Fruit fly (Drosophila melanogaster) whole organism, prepupa: ENCODE results near the gene PGRP-LA.

Experiments
- Blimp-1 ChIP-seq: fragments of 200-800 bp; sonication (Bioruptor generic); optimal IDR thresholded peaks from 3 replicates; lab custom pipeline; 2017; ENCODE audit warnings: missing biosample characterization, missing genetic modification characterization, mild to moderate bottlenecking, moderate library complexity, missing genetic modification reagents
- CG10631 ChIP-seq: fragments of 200-800 bp; sonication (Bioruptor generic); optimal IDR thresholded peaks from 2 replicates; lab custom pipeline; 2016; ENCODE audit warnings: missing biosample characterization, missing genetic modification characterization
- CG11762 ChIP-seq: fragments of 200-800 bp; sonication (Bioruptor generic); optimal IDR thresholded peaks from 3 replicates; lab custom pipeline; 2016; ENCODE audit warnings: missing biosample characterization, missing genetic modification characterization; ENCODE audit not compliant: insufficient read depth
- CG11902 ChIP-seq: fragments of 200-800 bp; sonication (Bioruptor generic); optimal IDR thresholded peaks from 3 replicates; lab custom pipeline; 2016; ENCODE audit warnings: missing biosample characterization, missing genetic modification characterization
- CG15336 ChIP-seq: fragments of 200-800 bp; sonication (Bioruptor generic); IDR thresholded peaks from 2 replicates; pipeline ENCODE4 v1.3.6; 2022; ENCODE audit warnings: missing biosample characterization, missing genetic modification characterization
- CG1621 ChIP-seq: fragments of 200-800 bp; sonication (Bioruptor generic); optimal IDR thresholded peaks from 3 replicates; lab custom pipeline; 2018; ENCODE audit warnings: missing biosample characterization, mild to moderate bottlenecking, missing genetic modification characterization
- CG16779 ChIP-seq: fragments of 200-800 bp; sonication (Bioruptor generic); optimal IDR thresholded peaks from 3 replicates; lab custom pipeline; 2017; ENCODE audit warnings: missing biosample characterization, mild to moderate bottlenecking, missing genetic modification characterization
- CG3032 ChIP-seq: fragments of 200-800 bp; optimal IDR thresholded peaks from 2 replicates; lab custom pipeline; 2019; ENCODE audit warnings: missing biosample characterization, mild to moderate bottlenecking, missing genetic modification characterization, moderate library complexity
- CG31627 ChIP-seq: fragments of 200-800 bp; sonication (Bioruptor generic); optimal IDR thresholded peaks from 3 replicates; lab custom pipeline; 2016; ENCODE audit warnings: missing biosample characterization, missing genetic modification characterization
- CG32006 ChIP-seq: fragments of 200-800 bp; sonication (Bioruptor generic); optimal IDR thresholded peaks from 3 replicates; lab custom pipeline; 2017; ENCODE audit warnings: missing biosample characterization, mild to moderate bottlenecking, missing genetic modification characterization
- CG3919 ChIP-seq: fragments of 200-800 bp; sonication (Bioruptor generic); optimal IDR thresholded peaks from 3 replicates; lab custom pipeline; 2016; ENCODE audit warnings: missing biosample characterization, missing genetic modification characterization
- CG6163 ChIP-seq: fragments of 200-800 bp; sonication (Bioruptor generic); IDR thresholded peaks from 3 replicates; pipeline ENCODE4 v1.3.6; 2022; ENCODE audit warnings: missing biosample characterization, missing genetic modification characterization
- CG6276 ChIP-seq: fragments of 200-800 bp; sonication (Bioruptor generic); optimal IDR thresholded peaks from 2 replicates; lab custom pipeline; 2017; ENCODE audit warnings: missing biosample characterization, mild to moderate bottlenecking, missing genetic modification characterization
- CG6792 ChIP-seq: fragments of 200-800 bp; sonication (Bioruptor generic); optimal IDR thresholded peaks from 3 replicates; lab custom pipeline; 2016; ENCODE audit warnings: missing biosample characterization, missing genetic modification characterization
- CG6808 ChIP-seq: fragments of 200-800 bp; sonication (Bioruptor generic); optimal IDR thresholded peaks from 3 replicates; lab custom pipeline; 2017; ENCODE audit warnings: missing biosample characterization, missing genetic modification characterization, mild to moderate bottlenecking, moderate library complexity, missing genetic modification reagents
- CG6854 ChIP-seq: fragments of 200-800 bp; sonication (Bioruptor generic); optimal IDR thresholded peaks from 2 replicates; lab custom pipeline; 2017; ENCODE audit warnings: missing biosample characterization, mild to moderate bottlenecking, missing genetic modification characterization
- CG7368 ChIP-seq: fragments of 200-800 bp; sonication (Bioruptor generic); optimal IDR thresholded peaks from 3 replicates; lab custom pipeline; 2016; ENCODE audit warnings: missing biosample characterization, missing genetic modification characterization
- CG8632 ChIP-seq: fragments of 200-800 bp; sonication (Bioruptor generic); optimal IDR thresholded peaks from 3 replicates; lab custom pipeline; 2016; ENCODE audit warnings: missing biosample characterization, missing genetic modification characterization
- CG9139 ChIP-seq: fragments of 200-800 bp; sonication (Bioruptor generic); optimal IDR thresholded peaks from 3 replicates; lab custom pipeline; 2017; ENCODE audit warnings: missing biosample characterization, mild to moderate bottlenecking, missing genetic modification characterization
- Eip78C ChIP-seq: fragments of 200-800 bp; sonication (Bioruptor generic); peaks from one replicate; lab custom pipeline; 2016; ENCODE audit warnings: missing biosample characterization, missing genetic modification characterization
- Eip93F ChIP-seq: fragments of 200-800 bp; sonication (Bioruptor generic); optimal IDR thresholded peaks from 2 replicates; lab custom pipeline; 2016; ENCODE audit warnings: missing biosample characterization, mild to moderate bottlenecking, missing genetic modification characterization
- Gug ChIP-seq: fragments of 200-800 bp; sonication (Bioruptor generic); IDR thresholded peaks from 2 replicates; pipeline ENCODE4 v1.3.6; 2022; ENCODE audit warnings: missing biosample characterization, missing genetic modification characterization
- Hr38 ChIP-seq: sonication (Bioruptor generic); optimal IDR thresholded peaks from 2 replicates; lab custom pipeline; 2016; ENCODE audit warnings: missing biosample characterization, missing genetic modification characterization
- Lpt ChIP-seq: fragments of 200-800 bp; sonication (Bioruptor generic); optimal IDR thresholded peaks from 3 replicates; lab custom pipeline; 2016; ENCODE audit warnings: missing biosample characterization, missing genetic modification characterization
- Met ChIP-seq: fragments of 200-800 bp; sonication (Bioruptor generic); optimal IDR thresholded peaks from 3 replicates; lab custom pipeline; 2016; ENCODE audit warnings: missing biosample characterization, missing genetic modification characterization
- OdsH ChIP-seq: fragments of 200-800 bp; sonication (Bioruptor generic); optimal IDR thresholded peaks from 3 replicates; lab custom pipeline; 2016; ENCODE audit warnings: missing biosample characterization, missing genetic modification characterization
- Smox ChIP-seq: fragments of 200-800 bp; sonication (Bioruptor generic); optimal IDR thresholded peaks from 3 replicates; lab custom pipeline; 2016; ENCODE audit warnings: missing biosample characterization, missing genetic modification characterization
- Sox14 ChIP-seq: fragments of 200-800 bp; sonication (Bioruptor generic); optimal IDR thresholded peaks from 3 replicates; lab custom pipeline; 2016; ENCODE audit warnings: missing biosample characterization, missing genetic modification characterization
- Sox15 ChIP-seq: fragments of 200-800 bp; sonication (Bioruptor generic); optimal IDR thresholded peaks from 3 replicates; lab custom pipeline; 2016; ENCODE audit warnings: missing biosample characterization, missing genetic modification characterization
- acj6 ChIP-seq: fragments of 200-800 bp; sonication (Bioruptor generic); optimal IDR thresholded peaks from 3 replicates; lab custom pipeline; 2016; ENCODE audit warnings: missing biosample characterization, missing genetic modification characterization
- dac ChIP-seq: fragments of 200-800 bp; sonication (Bioruptor generic); optimal IDR thresholded peaks from 2 replicates; lab custom pipeline; 2017; ENCODE audit warnings: missing biosample characterization, mild to moderate bottlenecking, missing genetic modification characterization
- eg ChIP-seq: fragments of 200-800 bp; sonication (Bioruptor generic); IDR thresholded peaks from 3 replicates; pipeline ENCODE4 v1.3.6; 2022; ENCODE audit warnings: missing biosample characterization, missing genetic modification characterization
- esn ChIP-seq: fragments of 200-800 bp; sonication (Bioruptor generic); optimal IDR thresholded peaks from 2 replicates; lab custom pipeline; 2016; ENCODE audit warnings: missing biosample characterization, mild to moderate bottlenecking, missing genetic modification characterization, moderate library complexity
- fd59A ChIP-seq: fragments of 200-800 bp; sonication (Bioruptor generic); optimal IDR thresholded peaks from 2 replicates; lab custom pipeline; 2017; ENCODE audit warnings: missing biosample characterization, mild to moderate bottlenecking, missing genetic modification characterization, missing genetic modification reagents
- fd85E ChIP-seq: fragments of 200-800 bp; sonication (Bioruptor generic); optimal IDR thresholded peaks from 3 replicates; lab custom pipeline; 2016; ENCODE audit warnings: missing biosample characterization, missing genetic modification characterization
- lz ChIP-seq: fragments of 200-800 bp; sonication (Bioruptor generic); optimal IDR thresholded peaks from 3 replicates; lab custom pipeline; 2016; ENCODE audit warnings: missing biosample characterization, missing genetic modification characterization
- net ChIP-seq: fragments of 200-800 bp; sonication (Bioruptor generic); optimal IDR thresholded peaks from 3 replicates; lab custom pipeline; 2016; ENCODE audit warnings: missing biosample characterization, missing genetic modification characterization
- pdm3 ChIP-seq: fragments of 200-800 bp; sonication (Bioruptor generic); optimal IDR thresholded peaks from 3 replicates; lab custom pipeline; 2016; ENCODE audit warnings: missing biosample characterization, missing genetic modification characterization
- spab ChIP-seq: fragments of 200-800 bp; sonication (Bioruptor generic); optimal IDR thresholded peaks from 2 replicates; lab custom pipeline; 2017; ENCODE audit warnings: missing biosample characterization, mild to moderate bottlenecking, missing genetic modification characterization, missing genetic modification reagents
- ss ChIP-seq, 2 experiments: fragments of 200-800 bp; sonication (Bioruptor generic); optimal IDR thresholded peaks; 2 replicates in 1 of 2; 3 replicates in 1 of 2; lab custom pipeline; 2017 to 2018; ENCODE audit warnings: mild to moderate bottlenecking in 2 of 2, missing biosample characterization in 2 of 2, missing genetic modification characterization in 2 of 2, moderate library complexity in 1 of 2
- svp ChIP-seq: fragments of 200-800 bp; sonication (Bioruptor generic); peaks from one replicate; lab custom pipeline; 2016; ENCODE audit warnings: missing biosample characterization, missing genetic modification characterization
- topi ChIP-seq: fragments of 200-800 bp; sonication (Bioruptor generic); optimal IDR thresholded peaks from 3 replicates; lab custom pipeline; 2016; ENCODE audit warnings: missing biosample characterization, missing genetic modification characterization
- vri ChIP-seq: fragments of 200-800 bp; sonication (Bioruptor generic); optimal IDR thresholded peaks from 3 replicates; lab custom pipeline; 2016; ENCODE audit warnings: missing biosample characterization, mild to moderate bottlenecking, missing genetic modification characterization

PGRP-LA gene

dm6 chr3L:9373374-9374004 is 39.4 kb downstream of the PGRP-LA start (continued):
- TF ChIP-seq CG3919 (GFP tag; lab: Kevin White, UChicago) (peak; percentile 86), CG1621 (tag; lab: Kevin White, UChicago) (peak; percentile 31), Smox (GFP tag; lab: Kevin White, UChicago) (peak; percentile 84), fd85E (GFP tag; lab: Kevin White, UChicago) (peak; percentile 0), Eip78C (GFP tag; lab: Kevin White, UChicago) (peak; percentile 94), CG11902 (GFP tag; lab: Kevin White, UChicago) (peak; percentile 39), pdm3 (peak; percentile 72), Hr38 (GFP tag; lab: Kevin White, UChicago) (no peak), net (GFP tag; lab: Kevin White, UChicago) (peak; percentile 64), Gug (GFP tag; lab: Robert Waterston, UW) (peak; percentile 78), CG6163 (GFP tag; lab: Robert Waterston, UW) (peak; percentile 85), CG6276 (GFP tag; lab: Kevin White, UChicago) (peak; percentile 83), Lpt (GFP tag; lab: Kevin White, UChicago) (peak; percentile 62), Blimp-1 (GFP tag; lab: Kevin White, UChicago) (peak; percentile 27), vri (peak; percentile 54), CG3032 (tag; lab: Kevin White, UChicago) (peak; percentile 62), Sox14 (GFP tag; lab: Kevin White, UChicago) (peak; percentile 69), dac (GFP tag; lab: Kevin White, UChicago) (peak; percentile 49), topi (GFP tag; lab: Kevin White, UChicago) (peak; percentile 81), Eip93F (GFP tag; lab: Kevin White, UChicago) (peak; percentile 25), CG8632 (GFP tag; lab: Kevin White, UChicago) (peak; percentile 77), esn (peak; percentile 83), CG10631 (GFP tag; lab: Kevin White, UChicago) (peak; percentile 83), CG32006 (peak; percentile 89), Sox15 (GFP tag; lab: Kevin White, UChicago) (peak; percentile 7), OdsH (peak; percentile 78), CG15336 (GFP tag; lab: Robert Waterston, UW) (peak; percentile 90), CG6792 (peak; percentile 71), CG6854 (GFP tag; lab: Kevin White, UChicago) (peak; percentile 18), CG11762 (GFP tag; lab: Kevin White, UChicago) (peak; percentile 68), ss (GFP tag; optimal IDR thresholded peaks at IDR 0.05; lab: Kevin White, UChicago) (no peak), svp (GFP tag; lab: Kevin White, UChicago) (peak; percentile 82), acj6 (GFP tag; lab: Kevin White, UChicago) (peak; percentile 83), eg (GFP tag; lab: Robert Waterston, UW) (peak; percentile 86), CG6808 (GFP tag; lab: Kevin White, UChicago) (peak; percentile 72), CG16779 (tag; lab: Kevin White, UChicago) (peak; percentile 72), CG31627 (GFP tag; lab: Kevin White, UChicago) (peak; percentile 43), spab (GFP tag; lab: Kevin White, UChicago) (peak; percentile 46), CG9139 (peak; percentile 53), CG7368 (GFP tag; lab: Kevin White, UChicago) (peak; percentile 65), Met (GFP tag; lab: Kevin White, UChicago) (peak; percentile 81)

- TF ChIP-seq CG11762 (GFP tag; lab: Kevin White, UChicago), result no peak
- TF ChIP-seq fd59A (GFP tag; lab: Kevin White, UChicago), result no peak
- TF ChIP-seq acj6 (GFP tag; lab: Kevin White, UChicago), result no peak
- no peak for TF ChIP-seq CG11902 (GFP tag; lab: Kevin White, UChicago)
- TF ChIP-seq CG8632 (GFP tag; lab: Kevin White, UChicago), result no peak
- TF ChIP-seq Eip78C (GFP tag; lab: Kevin White, UChicago), result no peak
- TF ChIP-seq lz (GFP tag; lab: Kevin White, UChicago), result no peak
Observed at dm6 chr3L:9375130-9375529, 41.0 kb downstream of the PGRP-LA start, which contains the start of gene CG4461. CG4461 (plus strand) TSS chr3L:9375430.
